Worm (Caenorhabditis elegans): Measurements from ENCODE around the gene sssh-1.

sssh-1 gene

ce11 chrX:14877691-14878090 lies 1.9 kb downstream of the sssh-1 start:
- TF ChIP-seq rcor-1 (GFP tag; IDR thresholded peaks at IDR 0.05) (0 out of 2 replicates have a peak, but pooled peaks have one; percentile 26), zfh-2 (GFP tag; conservative IDR thresholded peaks at IDR 0.05) (peak; percentile 64), Y56A3A.18 (GFP tag; IDR thresholded peaks at IDR 0.05) (peak; percentile 43; the same call in 1 of the 2 replicates), fkh-3 (tag; optimal IDR thresholded peaks at IDR 0.05) (no peak), hsf-1 (GFP tag; IDR thresholded peaks at IDR 0.05) (0 out of 2 replicates have a peak, but pooled peaks have one; percentile 7), egrh-3 (GFP tag; IDR thresholded peaks at IDR 0.05) (peak; percentile 26; the same call in 1 of the 2 replicates), nfyb-1 (GFP tag; IDR thresholded peaks at IDR 0.05) (0 out of 2 replicates have a peak, but pooled peaks have one; percentile 7), dox-1 (GFP tag; IDR thresholded peaks at IDR 0.05) (0 out of 2 replicates have a peak, but pooled peaks have one; percentile 19), madf-3 (GFP tag; IDR thresholded peaks at IDR 0.05) (no peak)

ce11 chrX:14881119-14881518 lies 5.4 kb downstream of the sssh-1 start, which contains the start of gene flp-8:
TSS of gene flp-8 (plus strand) at chrX:14881419.
- TF ChIP-seq egrh-3 (GFP tag; IDR thresholded peaks at IDR 0.05) (no peak), attf-6 (GFP tag; IDR thresholded peaks at IDR 0.05) (no peak), snpc-1.3 (tag; optimal IDR thresholded peaks at IDR 0.05; ENCODE audit: insufficient read depth) (no peak)

- TF ChIP-seq repo-1 (tag; optimal IDR thresholded peaks at IDR 0.05) = no peak
- TF ChIP-seq B0019.2 (GFP tag; conservative IDR thresholded peaks at IDR 0.05) = no peak
- TF ChIP-seq Y67H2A.10 (GFP tag; conservative IDR thresholded peaks at IDR 0.05) = no peak
- no peak for TF ChIP-seq sdz-38 (tag; optimal IDR thresholded peaks at IDR 0.05)
- no peak for TF ChIP-seq hmg-20 (GFP tag; IDR thresholded peaks at IDR 0.05)
- TF ChIP-seq ztf-26 (tag; optimal IDR thresholded peaks at IDR 0.05) = no peak
- no peak for TF ChIP-seq ceh-91 (GFP tag; IDR thresholded peaks at IDR 0.05)
- TF ChIP-seq F10E7.11 (tag; optimal IDR thresholded peaks at IDR 0.05) = no peak
- no peak for TF ChIP-seq somi-1 (GFP tag; optimal IDR thresholded peaks at IDR 0.05)
- no peak for TF ChIP-seq rcor-1 (GFP tag; IDR thresholded peaks at IDR 0.05)
- no peak for TF ChIP-seq egrh-3 (GFP tag; IDR thresholded peaks at IDR 0.05)
- no peak for TF ChIP-seq lir-1 (GFP tag; conservative IDR thresholded peaks at IDR 0.05)
- no peak for TF ChIP-seq attf-3 (GFP tag; conservative IDR thresholded peaks at IDR 0.05)
- no peak for TF ChIP-seq Y56A3A.18 (GFP tag; IDR thresholded peaks at IDR 0.05)
Observed at ce11 chrX:14885855-14886254, 10.1 kb downstream of the sssh-1 start.

DNA sequence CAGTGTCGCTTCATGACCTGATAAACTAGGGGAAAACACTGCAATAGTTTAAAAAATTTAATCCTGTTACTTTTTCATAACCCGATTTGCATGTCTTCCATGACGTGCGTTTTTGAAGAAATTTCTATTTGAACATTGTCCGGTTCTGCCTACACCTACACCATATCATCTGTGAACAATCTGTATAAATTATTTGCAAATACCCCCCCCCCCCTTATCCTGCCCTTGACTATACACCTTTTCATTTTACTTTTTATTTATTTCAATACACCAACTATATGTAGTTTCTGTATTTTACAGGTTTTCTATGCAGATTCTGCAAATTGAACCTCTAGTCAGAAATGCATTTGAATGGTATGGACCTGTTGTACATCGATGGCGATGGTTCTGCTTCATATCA lies 12.4 kb downstream of the sssh-1 start, which contains the start of gene daf-6:
Gene daf-6, plus strand, starts transcription at position 301 of the 400 bp plus-strand sequence.
- no peak for TF ChIP-seq Y53F4B.3 (GFP tag; IDR thresholded peaks at IDR 0.05)
- TF ChIP-seq cebp-1 (GFP tag; IDR thresholded peaks at IDR 0.05) = no peak
- no peak for TF ChIP-seq cebp-1 (tag; optimal IDR thresholded peaks at IDR 0.05)
- no peak for TF ChIP-seq pbrm-1 (GFP tag; IDR thresholded peaks at IDR 0.05)
- no peak for TF ChIP-seq lsy-27 (tag; optimal IDR thresholded peaks at IDR 0.05; ENCODE audit: borderline replicate concordance, insufficient read depth)
- TF ChIP-seq Y95B8A.8 (GFP tag; IDR thresholded peaks at IDR 0.05) = no peak
- TF ChIP-seq nhr-27 (tag; optimal IDR thresholded peaks at IDR 0.05) = no peak
- no peak for TF ChIP-seq Y67H2A.10 (GFP tag; conservative IDR thresholded peaks at IDR 0.05)
- no peak for TF ChIP-seq nfyb-1 (GFP tag; IDR thresholded peaks at IDR 0.05)

DNA sequence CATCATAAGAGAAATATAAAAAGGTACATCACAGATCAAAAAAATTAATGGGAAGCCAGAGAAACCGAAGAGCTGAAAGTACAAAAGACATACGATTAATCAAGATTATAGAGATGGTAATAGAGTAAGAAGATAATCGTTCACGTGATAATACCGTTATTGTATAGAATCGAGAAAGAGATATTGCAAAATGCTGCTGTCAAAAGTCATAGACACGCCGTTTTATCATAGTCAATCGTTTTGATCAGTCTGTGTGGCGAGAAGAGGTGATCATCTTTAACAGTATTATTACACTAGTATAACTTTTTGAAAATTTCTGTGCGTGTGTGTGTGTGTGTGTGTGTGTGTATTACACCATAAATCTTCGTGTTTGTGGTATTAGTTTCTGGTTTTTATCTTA lies 18.6 kb downstream of the sssh-1 start:
- TF ChIP-seq Y53F4B.3 (GFP tag; IDR thresholded peaks at IDR 0.05) (no peak), madf-3 (GFP tag; IDR thresholded peaks at IDR 0.05) (no peak), snpc-1.1 (tag; optimal IDR thresholded peaks at IDR 0.05; ENCODE audit: insufficient read depth) (no peak)
